Worm (Caenorhabditis elegans) whole organism, young adult: Measurements from ENCODE around the gene hpo-31.

Experiments used
- B0019.2 ChIP-seq: fragments of 200-800 bp; sonication (Bioruptor generic); conservative IDR thresholded peaks from 2 replicates; pipeline ENCODE4 v1.3.6; 2022; ENCODE audit warnings: missing genetic modification reagents, missing genetic modification characterization, missing compliant biosample characterization
- F10E7.11 ChIP-seq: sonication (generic microtip); optimal IDR thresholded peaks from 2 replicates; lab custom pipeline; 2017; ENCODE audit warnings: mild to moderate bottlenecking, missing genetic modification characterization, moderate library complexity, missing compliant biosample characterization
- F23B12.7 ChIP-seq: sonication (generic microtip); optimal IDR thresholded peaks from 2 replicates; lab custom pipeline; 2017; ENCODE audit warnings: missing genetic modification characterization, mild to moderate bottlenecking, missing compliant biosample characterization, antibody characterized with exemption, moderate library complexity; ENCODE audit not compliant: insufficient read depth
- F55B11.4 ChIP-seq: sonication (generic microtip); optimal IDR thresholded peaks from 2 replicates; lab custom pipeline; 2016; ENCODE audit warnings: missing compliant biosample characterization, missing genetic modification characterization, borderline replicate concordance; ENCODE audit not compliant: insufficient read depth
- K12H6.12 ChIP-seq: fragments of 200-800 bp; sonication (Bioruptor generic); optimal IDR thresholded peaks from 2 replicates; lab custom pipeline; 2018; ENCODE audit warnings: mild to moderate bottlenecking, missing genetic modification characterization, missing compliant biosample characterization
- T26A5.8 ChIP-seq: sonication (generic microtip); optimal IDR thresholded peaks from 2 replicates; lab custom pipeline; 2016; ENCODE audit warnings: missing genetic modification characterization, missing compliant biosample characterization
- Y56A3A.18 ChIP-seq: fragments of 200-800 bp; sonication (Bioruptor generic); IDR thresholded peaks from 2 replicates; pipeline ENCODE4 v1.3.6; 2022; ENCODE audit warnings: missing genetic modification reagents, missing genetic modification characterization, missing compliant biosample characterization
- Y67H2A.10 ChIP-seq: fragments of 200-800 bp; sonication (Bioruptor generic); conservative IDR thresholded peaks from 2 replicates; pipeline ENCODE4 v1.3.6; 2022; ENCODE audit warnings: missing genetic modification reagents, missing genetic modification characterization, missing compliant biosample characterization
- Y79H2A.3 ChIP-seq: fragments of 200-800 bp; sonication (Bioruptor generic); conservative IDR thresholded peaks from 2 replicates; pipeline ENCODE4 v1.3.6; 2022; ENCODE audit warnings: missing genetic modification reagents, missing genetic modification characterization, missing compliant biosample characterization
- ZK185.1 ChIP-seq: sonication (generic microtip); optimal IDR thresholded peaks from 2 replicates; lab custom pipeline; 2016; ENCODE audit warnings: mild to moderate bottlenecking, missing genetic modification characterization, missing compliant biosample characterization; ENCODE audit not compliant: poor library complexity, severe bottlenecking
- ama-1 ChIP-seq, 3 experiments: fragments of 150-350 bp in 1 of 3; sonication (generic microtip) in 2 of 3; optimal IDR thresholded peaks; 2 replicates each; lab custom pipeline; 2014 to 2018; ENCODE audit warnings: missing biosample characterization in 2 of 3, missing genetic modification characterization in 2 of 3, missing genetic modification reagents in 2 of 3
- atf-7 ChIP-seq: sonication (generic microtip); optimal IDR thresholded peaks from 2 replicates; lab custom pipeline; 2017; ENCODE audit warnings: mild to moderate bottlenecking, missing genetic modification characterization, missing compliant biosample characterization
- ccch-3 ChIP-seq: fragments of 200-800 bp; sonication (Bioruptor generic); optimal IDR thresholded peaks from 2 replicates; lab custom pipeline; 2018; ENCODE audit warnings: mild to moderate bottlenecking, missing genetic modification characterization, missing compliant biosample characterization
- cebp-2 ChIP-seq: fragments of 200-800 bp; sonication (Bioruptor generic); IDR thresholded peaks from 2 replicates; pipeline ENCODE4 v1.3.6; 2022; ENCODE audit warnings: missing genetic modification characterization, missing compliant biosample characterization
- ceh-27 ChIP-seq: fragments of 200-800 bp; sonication (Bioruptor generic); optimal IDR thresholded peaks from 2 replicates; lab custom pipeline; 2018; ENCODE audit warnings: mild to moderate bottlenecking, missing genetic modification characterization, moderate library complexity, missing compliant biosample characterization
- dpff-1 ChIP-seq: sonication (generic microtip); optimal IDR thresholded peaks from 2 replicates; lab custom pipeline; 2017; ENCODE audit warnings: mild to moderate bottlenecking, missing genetic modification characterization, missing compliant biosample characterization
- egl-18 ChIP-seq: fragments of 200-800 bp; sonication (Bioruptor generic); IDR thresholded peaks from 2 replicates; pipeline ENCODE4 v1.3.6; 2022; ENCODE audit warnings: missing genetic modification reagents, missing genetic modification characterization, missing compliant biosample characterization
- egl-44 ChIP-seq: fragments of 200-800 bp; sonication (Bioruptor generic); IDR thresholded peaks from 2 replicates; pipeline ENCODE4 v1.3.6; 2022; ENCODE audit warnings: missing genetic modification reagents, missing genetic modification characterization, missing compliant biosample characterization
- egrh-3 ChIP-seq: fragments of 200-800 bp; sonication (Bioruptor generic); IDR thresholded peaks from 2 replicates; pipeline ENCODE4 v1.3.6; 2022; ENCODE audit warnings: missing genetic modification reagents, missing genetic modification characterization, missing compliant biosample characterization
- ets-4 ChIP-seq: fragments of 200-800 bp; sonication (Bioruptor generic); optimal IDR thresholded peaks from 2 replicates; lab custom pipeline; 2018; ENCODE audit warnings: mild to moderate bottlenecking, missing genetic modification characterization, missing compliant biosample characterization
- hmg-1.2 ChIP-seq: fragments of 200-800 bp; sonication (Bioruptor generic); IDR thresholded peaks from 2 replicates; pipeline ENCODE4 v1.3.6; 2022; ENCODE audit warnings: missing genetic modification reagents, missing genetic modification characterization, missing compliant biosample characterization
- hmg-20 ChIP-seq: fragments of 200-800 bp; sonication (Bioruptor generic); IDR thresholded peaks from 2 replicates; pipeline ENCODE4 v1.3.6; 2022; ENCODE audit warnings: missing genetic modification reagents, missing genetic modification characterization, missing compliant biosample characterization
- let-526 ChIP-seq: fragments of 200-800 bp; sonication (Bioruptor generic); IDR thresholded peaks from 2 replicates; pipeline ENCODE4 v1.3.6; 2022; ENCODE audit warnings: missing genetic modification reagents, missing genetic modification characterization, missing compliant biosample characterization
- let-607 ChIP-seq, 2 experiments: fragments of 200-800 bp in 1 of 2; sonication (Bioruptor generic) in 1 of 2; sonication (generic microtip) in 1 of 2; optimal IDR thresholded peaks; 2 replicates each; lab custom pipeline; 2016 to 2018; ENCODE audit warnings: mild to moderate bottlenecking in 2 of 2, missing compliant biosample characterization in 2 of 2, missing genetic modification characterization in 2 of 2, moderate library complexity in 2 of 2, missing genotype in 1 of 2
- madf-3 ChIP-seq: fragments of 200-800 bp; sonication (Bioruptor generic); IDR thresholded peaks from 2 replicates; pipeline ENCODE4 v1.3.6; 2022; ENCODE audit warnings: missing genetic modification reagents, missing genetic modification characterization, missing compliant biosample characterization
- madf-8 ChIP-seq: fragments of 200-800 bp; sonication (Bioruptor generic); conservative IDR thresholded peaks from 2 replicates; pipeline ENCODE4 v1.3.6; 2022; ENCODE audit warnings: missing genetic modification reagents, missing genetic modification characterization, missing compliant biosample characterization
- mes-4 ChIP-seq: sonication (generic microtip); optimal IDR thresholded peaks from 2 replicates; lab custom pipeline; 2016; ENCODE audit warnings: missing genotype, missing genetic modification characterization, missing compliant biosample characterization
- mxl-1 ChIP-seq: sonication (generic microtip); optimal IDR thresholded peaks from 2 replicates; lab custom pipeline; 2016; ENCODE audit warnings: missing genetic modification characterization, missing compliant biosample characterization
- nfya-1 ChIP-seq: sonication (generic microtip); optimal IDR thresholded peaks from 2 replicates; lab custom pipeline; 2017; ENCODE audit warnings: antibody characterized with exemption, missing compliant biosample characterization, missing genetic modification characterization, borderline replicate concordance; ENCODE audit not compliant: insufficient read depth
- rcor-1 ChIP-seq: fragments of 200-800 bp; sonication (Bioruptor generic); IDR thresholded peaks from 2 replicates; pipeline ENCODE4 v1.3.6; 2022; ENCODE audit warnings: missing genetic modification reagents, missing genetic modification characterization, missing compliant biosample characterization
- repo-1 ChIP-seq: sonication (generic microtip); optimal IDR thresholded peaks from 2 replicates; lab custom pipeline; 2017; ENCODE audit warnings: mild to moderate bottlenecking, missing genetic modification characterization, missing compliant biosample characterization
- rpc-1 ChIP-seq, 2 experiments: fragments of 150-350 bp in 1 of 2; sonication (generic microtip) in 1 of 2; optimal IDR thresholded peaks; 2 replicates each; lab custom pipeline; 2014 to 2018; ENCODE audit warnings: missing biosample characterization in 1 of 2, missing genetic modification characterization in 1 of 2, missing genetic modification reagents in 1 of 2, missing genotype in 1 of 2
- sdz-38 ChIP-seq: sonication (generic microtip); optimal IDR thresholded peaks from 2 replicates; lab custom pipeline; 2016; ENCODE audit warnings: missing genotype, missing genetic modification characterization, missing compliant biosample characterization
- sea-2 ChIP-seq: fragments of 200-800 bp; sonication (Bioruptor generic); IDR thresholded peaks from 2 replicates; pipeline ENCODE4 v1.3.6; 2022; ENCODE audit warnings: missing genetic modification characterization, missing compliant biosample characterization
- snpc-1.1 ChIP-seq: sonication (generic microtip); optimal IDR thresholded peaks from 2 replicates; lab custom pipeline; 2017; ENCODE audit warnings: missing genetic modification characterization, mild to moderate bottlenecking, missing compliant biosample characterization, antibody characterized with exemption, moderate library complexity, missing genotype, missing genetic modification reagents; ENCODE audit not compliant: insufficient read depth
- tbp1 ChIP-seq: fragments of 200-800 bp; sonication (Bioruptor generic); optimal IDR thresholded peaks from 2 replicates; lab custom pipeline; 2018; ENCODE audit warnings: mild to moderate bottlenecking, missing genetic modification characterization, missing compliant biosample characterization
- unc-130 ChIP-seq: sonication (generic microtip); optimal IDR thresholded peaks from 2 replicates; lab custom pipeline; 2016; ENCODE audit warnings: missing genetic modification reagents, missing genetic modification characterization, missing compliant biosample characterization
- xnd-1 ChIP-seq: sonication (generic microtip); optimal IDR thresholded peaks from 2 replicates; lab custom pipeline; 2016; ENCODE audit warnings: missing genotype, missing genetic modification reagents, missing genetic modification characterization, missing compliant biosample characterization
- ztf-28 ChIP-seq: fragments of 200-800 bp; sonication (Bioruptor generic); IDR thresholded peaks from 2 replicates; pipeline ENCODE4 v1.3.6; 2022; ENCODE audit warnings: missing genetic modification reagents, missing genetic modification characterization, missing compliant biosample characterization
- ztf-3 ChIP-seq: fragments of 200-800 bp; sonication (Bioruptor generic); optimal IDR thresholded peaks from 2 replicates; lab custom pipeline; 2018; ENCODE audit warnings: mild to moderate bottlenecking, missing genetic modification characterization, missing compliant biosample characterization

The hpo-31 gene

ce11 chrV:13866353-13866752, 43.5 kb downstream of the hpo-31 start, which contains the start of gene nhr-175:
nhr-175 (plus strand) TSS chrV:13866691.
- no peak for TF ChIP-seq sea-2 (GFP tag; lab: Robert Waterston, UW)
- TF ChIP-seq rcor-1 (GFP tag; lab: Robert Waterston, UW), result no peak
- no peak for TF ChIP-seq ZK185.1
- no peak for TF ChIP-seq ztf-28 (GFP tag; lab: Robert Waterston, UW)
- TF ChIP-seq let-607 (tag; optimal IDR thresholded peaks at IDR 0.05; lab: Kevin White, UChicago), result no peak
- TF ChIP-seq Y56A3A.18 (GFP tag; lab: Robert Waterston, UW), result no peak
- TF ChIP-seq egl-44, result no peak

ce11 chrV:13868886-13869285, 46.0 kb downstream of the hpo-31 start:
- peak; percentile 10 for TF ChIP-seq ceh-27 (GFP tag; lab: Kevin White, UChicago)
- peak; percentile 76; the same call in 1 of the 2 replicates for TF ChIP-seq egrh-3

ce11 chrV:13869551-13869950, 46.7 kb downstream of the hpo-31 start:
- TF ChIP-seq rpc-1 (optimal IDR thresholded peaks at IDR 0.05; lab: Kevin White, UChicago) (no peak), rpc-1 (tag; optimal IDR thresholded peaks at IDR 0.05; lab: Kevin White, UChicago) (no peak), let-526 (GFP tag; lab: Robert Waterston, UW) (no peak), ztf-3 (GFP tag; lab: Kevin White, UChicago) (no peak), Y79H2A.3 (GFP tag; lab: Robert Waterston, UW) (no peak), F23B12.7 (tag; lab: Kevin White, UChicago) (no peak), sea-2 (GFP tag; lab: Robert Waterston, UW) (no peak), hmg-1.2 (GFP tag; lab: Robert Waterston, UW) (no peak; the same call in 1 of the 2 replicates), madf-8 (GFP tag; lab: Robert Waterston, UW) (no peak), ets-4 (GFP tag; lab: Kevin White, UChicago) (no peak), let-607 (tag; optimal IDR thresholded peaks at IDR 0.05; lab: Kevin White, UChicago) (no peak), T26A5.8 (tag; lab: Kevin White, UChicago) (no peak), nfya-1 (no peak), egl-18 (GFP tag; lab: Robert Waterston, UW) (no peak), K12H6.12 (no peak), F55B11.4 (no peak), Y67H2A.10 (GFP tag; lab: Robert Waterston, UW) (no peak), unc-130 (no peak), repo-1 (tag; lab: Kevin White, UChicago) (no peak), atf-7 (no peak), mes-4 (no peak)
- TF ChIP-seq, all 124 proteins: peak for 0

ce11 chrV:13872895-13873294, 50.0 kb downstream of the hpo-31 start, which contains the start of gene cpt-5:
cpt-5 (plus strand) TSS chrV:13873195.
- TF ChIP-seq dpff-1 (tag; lab: Kevin White, UChicago), result no peak
- TF ChIP-seq F10E7.11, result no peak
- no peak for TF ChIP-seq tbp1 (GFP tag; lab: Kevin White, UChicago)
- TF ChIP-seq mxl-1 (tag; lab: Kevin White, UChicago), result no peak
- TF ChIP-seq mes-4, result no peak
- TF ChIP-seq snpc-1.1 (tag; lab: Kevin White, UChicago), result no peak
- TF ChIP-seq ama-1 (optimal IDR thresholded peaks at IDR 0.05; lab: Kevin White, UChicago), result no peak
- no peak for TF ChIP-seq ama-1 (GFP tag; optimal IDR thresholded peaks at IDR 0.05; lab: Kevin White, UChicago)
- TF ChIP-seq xnd-1 (tag; lab: Kevin White, UChicago), result no peak
- TF ChIP-seq cebp-2 (GFP tag; lab: Robert Waterston, UW), result no peak
- TF ChIP-seq hmg-20 (GFP tag; lab: Robert Waterston, UW), result no peak
- TF ChIP-seq ccch-3 (GFP tag; lab: Kevin White, UChicago), result no peak
- no peak for TF ChIP-seq rpc-1 (optimal IDR thresholded peaks at IDR 0.05; lab: Kevin White, UChicago)
- no peak for TF ChIP-seq rpc-1 (tag; optimal IDR thresholded peaks at IDR 0.05; lab: Kevin White, UChicago)
- TF ChIP-seq rcor-1 (GFP tag; lab: Robert Waterston, UW), result no peak
- TF ChIP-seq sdz-38 (tag; lab: Kevin White, UChicago), result no peak
- TF ChIP-seq madf-3 (GFP tag; lab: Robert Waterston, UW), result no peak
- TF ChIP-seq B0019.2 (GFP tag; lab: Robert Waterston, UW), result no peak
